Worm (Caenorhabditis elegans): Measurements from ENCODE around the gene sfa-1.
"Not testable (repeated sequence)": the region's sequence is repeated elsewhere in the genome, so short reads cannot be mapped to it uniquely, and the experiment has no call there.

Gene sfa-1

DNA sequence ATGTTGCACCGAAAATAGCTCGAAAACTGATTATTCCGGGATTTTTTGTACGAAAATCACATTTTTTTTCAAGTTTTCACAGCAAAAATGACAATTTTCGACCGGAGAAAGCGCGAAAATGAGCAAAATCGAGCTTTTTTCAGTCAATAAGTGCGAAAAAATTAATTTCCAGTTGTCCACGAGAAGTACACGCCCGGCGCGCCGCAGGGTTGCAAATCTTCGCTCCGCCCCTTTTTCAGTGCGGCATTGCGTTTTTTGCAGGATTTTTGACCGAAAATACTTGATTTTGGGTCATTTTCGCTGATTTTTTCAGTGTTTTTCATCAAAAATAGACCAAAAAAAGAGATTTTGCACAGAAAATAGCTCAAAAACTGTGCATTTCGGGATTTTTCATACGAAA, 26.5 kb downstream of the sfa-1 start (continued):
- TF ChIP-seq nhr-12 (tag; optimal IDR thresholded peaks at IDR 0.05) (no peak), sup-37 (GFP tag; optimal IDR thresholded peaks at IDR 0.05) (no peak), ceh-90 (tag; optimal IDR thresholded peaks at IDR 0.05) (no peak), unc-86 (tag; optimal IDR thresholded peaks at IDR 0.05) (no peak), nhr-85 (tag) (no peak), grh-1 (GFP tag; IDR thresholded peaks at IDR 0.05) (no peak), hlh-4 (tag; optimal IDR thresholded peaks at IDR 0.05) (no peak)

DNA sequence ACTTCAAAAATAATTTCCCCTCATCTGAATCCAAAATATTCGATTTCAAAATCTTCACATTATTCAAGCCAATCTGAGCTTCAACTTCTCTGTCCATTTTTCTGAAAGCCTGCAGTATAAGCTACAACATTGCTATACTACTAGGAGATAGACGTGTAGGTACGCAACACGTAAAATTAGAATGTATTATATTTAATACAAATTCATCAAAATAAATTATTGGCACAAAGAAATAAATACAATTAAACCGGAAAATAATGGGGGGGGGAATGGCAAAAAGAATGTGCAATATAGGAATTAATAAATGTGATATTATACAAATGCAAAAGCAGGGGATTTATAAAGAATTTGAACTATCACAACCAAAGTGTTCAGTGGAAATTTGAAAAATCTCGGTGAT, 32.1 kb downstream of the sfa-1 start, which contains the start of gene Y116A8C.25:
TSS of gene Y116A8C.25 (minus strand) at position 101 of the 400 bp plus-strand sequence.
- no peak for TF ChIP-seq pag-3 (tag; optimal IDR thresholded peaks at IDR 0.05; ENCODE audit: borderline replicate concordance, insufficient read depth)
- TF ChIP-seq nhr-77 (tag; optimal IDR thresholded peaks at IDR 0.05), result no peak
- no peak for TF ChIP-seq fkh-8 (tag; optimal IDR thresholded peaks at IDR 0.05)
- TF ChIP-seq nhr-84 (tag; optimal IDR thresholded peaks at IDR 0.05), result no peak
- no peak for TF ChIP-seq lin-15B (tag; optimal IDR thresholded peaks at IDR 0.05)
- no peak for TF ChIP-seq fkh-4 (tag; optimal IDR thresholded peaks at IDR 0.05; ENCODE audit: borderline replicate concordance)
- TF ChIP-seq sptf-1 (tag; optimal IDR thresholded peaks at IDR 0.05), result no peak
- TF ChIP-seq lin-39 (tag; optimal IDR thresholded peaks at IDR 0.05), result no peak
- TF ChIP-seq ceh-8 (GFP tag; optimal IDR thresholded peaks at IDR 0.05), result no peak
- no peak for TF ChIP-seq xbp-1 (tag; optimal IDR thresholded peaks at IDR 0.05)
- TF ChIP-seq F16B12.6 (tag; optimal IDR thresholded peaks at IDR 0.05), result no peak
- TF ChIP-seq lir-3 (tag; optimal IDR thresholded peaks at IDR 0.05; ENCODE audit: poor library complexity), result no peak
- no peak for TF ChIP-seq sox-4 (tag; optimal IDR thresholded peaks at IDR 0.05)
- no peak for TF ChIP-seq aha-1 (tag; optimal IDR thresholded peaks at IDR 0.05)
- TF ChIP-seq rnt-1 (tag; optimal IDR thresholded peaks at IDR 0.05), result no peak
- TF ChIP-seq nhr-90 (tag; optimal IDR thresholded peaks at IDR 0.05; ENCODE audit: poor library complexity), result no peak
- no peak for TF ChIP-seq unc-98 (GFP tag; IDR thresholded peaks at IDR 0.05)
- no peak for TF ChIP-seq unc-30 (tag; optimal IDR thresholded peaks at IDR 0.05)
- no peak for TF ChIP-seq nhr-47 (tag; optimal IDR thresholded peaks at IDR 0.05)
- TF ChIP-seq nhr-12 (tag; optimal IDR thresholded peaks at IDR 0.05), result no peak

DNA sequence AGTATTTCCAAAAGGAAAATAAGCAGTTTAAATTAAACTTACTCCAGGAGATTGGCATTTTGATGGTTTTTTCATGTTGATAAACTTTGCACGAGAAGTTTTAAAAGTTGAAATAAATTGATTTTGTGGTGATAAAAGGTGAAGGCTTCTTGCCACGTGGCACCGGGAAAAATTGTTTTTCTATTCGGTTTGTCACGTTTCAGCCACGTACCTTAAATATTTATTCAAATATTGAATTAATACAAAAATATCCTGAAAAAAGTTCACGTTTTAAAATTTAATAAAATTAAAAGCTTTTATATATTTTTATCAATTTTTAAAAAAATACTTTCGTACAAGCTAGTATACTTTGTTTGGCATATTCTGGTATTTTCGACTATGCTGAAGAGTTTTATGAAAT, 40.0 kb downstream of the sfa-1 start, which contains the start of gene Y116A8C.24:
TSS of gene Y116A8C.24 (minus strand) at position 101 of the 400 bp plus-strand sequence.
- TF ChIP-seq unc-86, irx-1, aly-2 (tag; optimal IDR thresholded peaks at IDR 0.05): not testable (repeated sequence)

DNA sequence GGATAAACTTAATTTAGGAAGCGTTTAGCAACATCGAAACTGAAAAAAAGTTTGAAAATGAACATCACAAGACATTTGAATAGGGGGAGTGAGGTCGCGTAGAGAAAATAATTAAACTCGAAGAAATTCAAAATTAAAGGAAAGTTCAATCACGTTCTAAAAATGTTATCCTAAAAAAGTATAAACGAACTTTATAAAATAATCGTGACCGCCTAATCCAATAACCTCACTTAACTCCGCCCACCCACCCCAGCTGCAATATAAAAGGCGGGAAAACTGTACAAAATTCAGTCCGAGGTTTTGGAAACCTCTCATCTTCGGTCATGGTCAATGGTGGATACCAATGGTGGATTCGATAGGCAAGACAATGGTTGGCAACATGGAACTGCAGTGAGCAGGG, 45.8 kb downstream of the sfa-1 start, which contains the start of gene Y116A8C.465:
TSS of gene Y116A8C.465 (plus strand) at position 301 of the 400 bp plus-strand sequence.
- TF ChIP-seq mab-9 (GFP tag; IDR thresholded peaks at IDR 0.05); unc-62 (GFP tag; optimal IDR thresholded peaks at IDR 0.05); lin-15B (tag; optimal IDR thresholded peaks at IDR 0.05): not testable (repeated sequence)

DNA sequence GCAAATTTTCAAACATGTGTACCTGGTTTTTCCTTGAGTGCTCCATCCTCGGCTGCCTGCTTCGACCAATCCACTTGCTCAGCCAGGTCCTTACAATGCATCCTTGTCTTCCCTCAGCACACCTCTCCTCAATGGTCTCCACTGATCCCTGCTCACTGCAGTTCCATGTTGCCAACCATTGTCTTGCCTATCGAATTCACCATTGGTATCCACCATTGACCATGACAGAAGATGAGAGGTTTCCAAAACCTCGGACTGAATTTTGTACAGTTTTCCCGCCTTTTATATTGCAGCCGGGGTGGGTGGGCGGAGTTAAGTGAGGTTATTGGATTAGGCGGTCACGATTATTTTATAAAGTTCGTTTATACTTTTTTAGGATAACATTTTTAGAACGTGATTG, 47.1 kb downstream of the sfa-1 start, which contains the start of gene Y116A8C.467:
TSS of gene Y116A8C.467 (minus strand) at position 101 of the 400 bp plus-strand sequence.
- TF ChIP-seq ceh-8 (GFP tag; optimal IDR thresholded peaks at IDR 0.05); elt-3 (tag; optimal IDR thresholded peaks at IDR 0.05); hpl-2 (GFP tag; optimal IDR thresholded peaks at IDR 0.05): not testable (repeated sequence)

DNA sequence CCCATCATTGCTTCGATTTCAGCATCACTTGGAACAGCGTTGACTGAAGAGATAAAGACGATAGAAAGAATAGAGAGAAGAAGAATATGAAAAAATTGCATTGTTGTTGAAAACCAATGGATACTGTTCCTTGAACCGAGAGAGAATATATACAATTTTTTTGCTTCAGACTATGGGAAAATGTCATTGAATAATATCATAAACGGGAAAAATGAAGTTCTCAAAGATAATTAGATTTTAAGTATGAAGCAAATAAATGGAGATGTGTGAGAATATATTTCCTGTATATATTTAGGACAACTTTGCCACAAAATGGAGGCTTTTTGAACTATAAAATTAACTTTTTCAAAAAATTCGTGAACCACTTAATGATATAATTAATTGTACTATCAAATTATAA, 52.7 kb downstream of the sfa-1 start, which contains the start of gene Y116A8C.44:
TSS of gene Y116A8C.44 (minus strand) at position 101 of the 400 bp plus-strand sequence.
- TF ChIP-seq efl-1 (optimal IDR thresholded peaks at IDR 0.05) (no peak), efl-1 (GFP tag; optimal IDR thresholded peaks at IDR 0.05 in 1 of 2) (peak in 1 of 2 experiments; percentile 52), vab-15 (tag; optimal IDR thresholded peaks at IDR 0.05) (no peak), sox-4 (tag; optimal IDR thresholded peaks at IDR 0.05) (no peak), hlh-4 (tag; optimal IDR thresholded peaks at IDR 0.05) (no peak), xbp-1 (tag; optimal IDR thresholded peaks at IDR 0.05) (no peak), aha-1 (tag; optimal IDR thresholded peaks at IDR 0.05) (no peak)
